Fruit fly (Drosophila melanogaster): ENCODE results near the gene MED10.

DNA sequence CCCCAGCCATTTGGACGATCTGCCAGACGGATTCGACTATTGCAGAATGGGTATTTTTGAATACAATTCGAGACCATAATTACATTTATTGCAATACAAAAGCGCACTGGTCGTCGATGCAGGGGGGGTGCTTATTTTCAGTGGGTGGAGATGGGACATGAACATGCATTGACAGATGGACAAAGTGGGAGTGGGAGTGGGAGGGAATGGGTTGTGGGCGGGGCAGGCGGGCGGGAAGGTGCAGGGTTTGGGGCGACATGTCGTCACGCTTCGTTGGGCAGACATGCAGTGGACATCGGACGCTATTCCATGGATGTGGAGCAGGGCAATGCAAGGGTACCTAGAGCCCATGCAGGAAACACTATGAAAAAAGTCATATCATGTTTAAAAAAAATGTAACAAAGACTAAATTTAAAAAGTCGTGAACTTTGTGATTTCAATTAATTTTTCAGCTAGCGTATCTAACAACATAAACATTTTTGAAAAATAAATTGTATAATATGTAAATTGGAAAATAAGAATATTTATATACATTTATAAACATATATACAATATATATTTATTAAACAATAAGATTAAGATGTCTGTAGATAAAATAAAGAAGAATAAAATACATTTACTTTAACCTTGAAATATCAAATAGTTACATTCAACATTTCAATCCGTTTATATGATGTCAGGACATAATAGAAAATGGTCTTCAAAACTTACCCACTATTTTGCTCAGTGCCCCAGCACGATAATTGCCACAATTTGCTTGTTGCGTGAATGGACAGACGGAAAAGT, 23.6 kb upstream of the MED10 start:
- TF ChIP-seq kay (GFP tag; ENCODE audit: borderline replicate concordance) (no peak), Clk (GFP tag; optimal IDR thresholded peaks at IDR 0.05) (no peak), tj (GFP tag; optimal IDR thresholded peaks at IDR 0.05) (no peak), toe (GFP tag; optimal IDR thresholded peaks at IDR 0.05) (no peak), CG12768 (GFP tag; optimal IDR thresholded peaks at IDR 0.05) (no peak)

Measured in whole organism, adult.